Fruit fly (Drosophila melanogaster) whole organism, embryonic: ENCODE data around the gene PCID2.

Source experiments
- Abd-B ChIP-seq: fragments of 200-800 bp; sonication (Bioruptor generic); optimal IDR thresholded peaks from 2 replicates; lab custom pipeline; 2018; ENCODE audit warnings: missing biosample characterization, mild to moderate bottlenecking, missing genetic modification characterization, moderate library complexity
- Aef1 ChIP-seq: fragments of 200-800 bp; sonication (Bioruptor generic); IDR thresholded peaks from 3 replicates; pipeline ENCODE4 v1.3.6; 2022; ENCODE audit warnings: missing biosample characterization, missing genetic modification characterization
- BtbVII ChIP-seq: fragments of 200-800 bp; sonication (Bioruptor generic); optimal IDR thresholded peaks from 3 replicates; lab custom pipeline; 2017; ENCODE audit warnings: missing biosample characterization, mild to moderate bottlenecking, missing genetic modification characterization
- CG11560 ChIP-seq: fragments of 200-800 bp; sonication (Bioruptor generic); IDR thresholded peaks from 3 replicates; pipeline ENCODE4 v1.3.6; 2022; ENCODE audit warnings: missing biosample characterization, missing genetic modification characterization
- CG12219 ChIP-seq: fragments of 200-800 bp; sonication (Bioruptor generic); optimal IDR thresholded peaks from 3 replicates; lab custom pipeline; 2018; ENCODE audit warnings: missing biosample characterization, mild to moderate bottlenecking, missing genetic modification characterization
- CG12942 ChIP-seq: fragments of 200-800 bp; sonication (Bioruptor generic); optimal IDR thresholded peaks from 3 replicates; lab custom pipeline; 2016; ENCODE audit warnings: missing biosample characterization, missing genetic modification characterization
- CG15479 ChIP-seq: fragments of 200-800 bp; sonication (Bioruptor generic); optimal IDR thresholded peaks from 3 replicates; lab custom pipeline; 2019; ENCODE audit warnings: missing biosample characterization, mild to moderate bottlenecking, missing genetic modification characterization, moderate library complexity
- CG1647 ChIP-seq: fragments of 200-800 bp; sonication (Bioruptor generic); optimal IDR thresholded peaks from 3 replicates; lab custom pipeline; 2016; ENCODE audit warnings: missing biosample characterization, missing genetic modification characterization
- CG16815 ChIP-seq: fragments of 200-800 bp; sonication (Bioruptor generic); optimal IDR thresholded peaks from 3 replicates; lab custom pipeline; 2017; ENCODE audit warnings: missing biosample characterization, mild to moderate bottlenecking, missing genetic modification characterization
- CG17385 ChIP-seq: fragments of 200-800 bp; sonication (Bioruptor generic); optimal IDR thresholded peaks from 3 replicates; lab custom pipeline; 2018; ENCODE audit warnings: missing biosample characterization, mild to moderate bottlenecking, missing genetic modification characterization
- CG18764 ChIP-seq: fragments of 200-800 bp; sonication (Bioruptor generic); optimal IDR thresholded peaks from 3 replicates; lab custom pipeline; 2016; ENCODE audit warnings: missing biosample characterization, missing genetic modification characterization
- CG2678 ChIP-seq: fragments of 200-800 bp; sonication (Bioruptor generic); optimal IDR thresholded peaks from 3 replicates; lab custom pipeline; 2019; ENCODE audit warnings: missing biosample characterization, mild to moderate bottlenecking, missing genetic modification characterization, moderate library complexity
- CG30020 ChIP-seq: fragments of 200-800 bp; optimal IDR thresholded peaks from 2 replicates; lab custom pipeline; 2019; ENCODE audit warnings: missing biosample characterization, mild to moderate bottlenecking, missing genetic modification characterization, moderate library complexity
- CG31388 ChIP-seq: fragments of 200-800 bp; sonication (Bioruptor generic); optimal IDR thresholded peaks from 2 replicates; lab custom pipeline; 2016; ENCODE audit warnings: missing biosample characterization, missing genetic modification characterization
- CG32767 ChIP-seq: fragments of 200-800 bp; sonication (Bioruptor generic); IDR thresholded peaks from 2 replicates; pipeline ENCODE4 v1.3.6; 2022; ENCODE audit warnings: missing biosample characterization, missing genetic modification characterization
- CG32772 ChIP-seq: fragments of 200-800 bp; sonication (Bioruptor generic); IDR thresholded peaks from 2 replicates; pipeline ENCODE4 v1.3.6; 2022; ENCODE audit warnings: missing biosample characterization, missing genetic modification characterization
- CG34422 ChIP-seq: fragments of 200-800 bp; sonication (Bioruptor generic); IDR thresholded peaks from 3 replicates; pipeline ENCODE4 v1.3.6; 2022; ENCODE audit warnings: missing biosample characterization, missing genetic modification characterization
- CG3838 ChIP-seq: fragments of 200-800 bp; sonication (Bioruptor generic); optimal IDR thresholded peaks from 3 replicates; lab custom pipeline; 2016; ENCODE audit warnings: missing biosample characterization, missing genetic modification characterization
- CG4328 ChIP-seq: fragments of 200-800 bp; sonication (Bioruptor generic); optimal IDR thresholded peaks from 3 replicates; lab custom pipeline; 2017; ENCODE audit warnings: missing biosample characterization, missing genetic modification reagents, missing genetic modification characterization
- CG4424 ChIP-seq: fragments of 200-800 bp; sonication (Bioruptor generic); optimal IDR thresholded peaks from 3 replicates; lab custom pipeline; 2016; ENCODE audit warnings: missing biosample characterization, missing genetic modification characterization
- CG4730 ChIP-seq: fragments of 200-800 bp; sonication (Bioruptor generic); IDR thresholded peaks from 2 replicates; pipeline ENCODE4 v1.3.6; 2022; ENCODE audit warnings: missing biosample characterization, missing genetic modification characterization
- CG4854 ChIP-seq: fragments of 200-800 bp; sonication (Bioruptor generic); optimal IDR thresholded peaks from 2 replicates; lab custom pipeline; 2016; ENCODE audit warnings: missing biosample characterization, missing genetic modification characterization, inconsistent platforms
- CG8290 ChIP-seq, 3 experiments: fragments of 200-800 bp; sonication (Bioruptor generic); optimal IDR thresholded peaks; 2 replicates each; lab custom pipeline; 2016 to 2019; ENCODE audit warnings: missing biosample characterization in 3 of 3, missing genetic modification characterization in 3 of 3, mild to moderate bottlenecking in 2 of 3, moderate library complexity in 1 of 3
- CG8359 ChIP-seq: fragments of 200-800 bp; sonication (Bioruptor generic); optimal IDR thresholded peaks from 2 replicates; lab custom pipeline; 2017; ENCODE audit warnings: missing biosample characterization, mild to moderate bottlenecking, missing genetic modification characterization, borderline replicate concordance
- CG9437 ChIP-seq: fragments of 200-800 bp; sonication (Bioruptor generic); optimal IDR thresholded peaks from 2 replicates; lab custom pipeline; 2018; ENCODE audit warnings: missing biosample characterization, mild to moderate bottlenecking, missing genetic modification characterization
- CkIIα-i1 ChIP-seq: fragments of 200-800 bp; sonication (Bioruptor generic); IDR thresholded peaks from 2 replicates; pipeline ENCODE4 v1.3.6; 2022; ENCODE audit warnings: missing biosample characterization, missing genetic modification characterization
- Dip3 ChIP-seq: fragments of 200-800 bp; sonication (Bioruptor generic); optimal IDR thresholded peaks from 3 replicates; lab custom pipeline; 2016; ENCODE audit warnings: missing biosample characterization, missing genetic modification characterization
- HLHmδ ChIP-seq: fragments of 200-800 bp; sonication (Bioruptor generic); optimal IDR thresholded peaks from 2 replicates; lab custom pipeline; 2018; ENCODE audit warnings: missing biosample characterization, mild to moderate bottlenecking, missing genetic modification characterization, moderate library complexity
- Poxn ChIP-seq: fragments of 200-800 bp; sonication (Bioruptor generic); IDR thresholded peaks from 2 replicates; pipeline ENCODE4 v1.3.6; 2022; ENCODE audit warnings: missing biosample characterization, missing genetic modification characterization
- Stat92E ChIP-seq, 3 experiments: fragments of >200 bp in 2 of 3; fragments of 200-800 bp in 1 of 3; sonication (Bioruptor generic) in 1 of 3; optimal IDR thresholded peaks; 2 replicates each; lab custom pipeline; 2017 to 2019; ENCODE audit warnings: missing biosample characterization in 3 of 3, missing genetic modification characterization in 3 of 3, mild to moderate bottlenecking in 1 of 3, moderate library complexity in 1 of 3
- btn ChIP-seq: fragments of 200-800 bp; sonication (Bioruptor generic); optimal IDR thresholded peaks from 2 replicates; lab custom pipeline; 2016; ENCODE audit warnings: missing biosample characterization, missing genetic modification characterization
- ems ChIP-seq: fragments of 200-800 bp; sonication (Bioruptor generic); optimal IDR thresholded peaks from 3 replicates; lab custom pipeline; 2016; ENCODE audit warnings: missing biosample characterization, missing genetic modification characterization
- gcm ChIP-seq: fragments of 200-800 bp; sonication (Bioruptor generic); optimal IDR thresholded peaks from 2 replicates; lab custom pipeline; 2019; ENCODE audit warnings: missing biosample characterization, mild to moderate bottlenecking, missing genetic modification characterization, moderate library complexity
- gem ChIP-seq: fragments of 200-800 bp; sonication (Bioruptor generic); optimal IDR thresholded peaks from 2 replicates; lab custom pipeline; 2019; ENCODE audit warnings: missing biosample characterization, mild to moderate bottlenecking, missing genetic modification characterization, moderate library complexity
- grau ChIP-seq: fragments of 200-800 bp; optimal IDR thresholded peaks from 3 replicates; lab custom pipeline; 2019; ENCODE audit warnings: missing biosample characterization, mild to moderate bottlenecking, missing genetic modification characterization, moderate library complexity
- hth ChIP-seq: fragments of >200 bp; optimal IDR thresholded peaks from 2 replicates; lab custom pipeline; 2017; ENCODE audit warnings: inconsistent platforms
- ind ChIP-seq: fragments of 200-800 bp; sonication (Bioruptor generic); optimal IDR thresholded peaks from 3 replicates; lab custom pipeline; 2016; ENCODE audit warnings: missing biosample characterization, missing genetic modification characterization
- kay ChIP-seq: fragments of 200-800 bp; sonication (Bioruptor generic); optimal IDR thresholded peaks from 2 replicates; lab custom pipeline; 2016; ENCODE audit warnings: missing biosample characterization, missing genetic modification characterization
- lov ChIP-seq, 2 experiments: fragments of 200-800 bp in 1 of 2; fragments of >200 bp in 1 of 2; sonication (Bioruptor generic) in 1 of 2; IDR thresholded peaks in 1 of 2; optimal IDR thresholded peaks in 1 of 2; 2 replicates in 1 of 2; 3 replicates in 1 of 2; pipeline versions ENCODE4 v1.3.6 to Lab custom; 2017 to 2022; ENCODE audit warnings: missing biosample characterization in 1 of 2, missing genetic modification characterization in 1 of 2
- phol ChIP-seq: fragments of 200-800 bp; sonication (Bioruptor generic); optimal IDR thresholded peaks from 3 replicates; lab custom pipeline; 2018; ENCODE audit warnings: missing biosample characterization, mild to moderate bottlenecking, missing genetic modification characterization, moderate library complexity
- ro ChIP-seq: fragments of 200-800 bp; sonication (Bioruptor generic); IDR thresholded peaks from 2 replicates; pipeline ENCODE4 v1.3.6; 2022; ENCODE audit warnings: missing biosample characterization, missing genetic modification characterization
- shn ChIP-seq: fragments of 200-800 bp; sonication (Bioruptor generic); optimal IDR thresholded peaks from 3 replicates; lab custom pipeline; 2016; ENCODE audit warnings: missing biosample characterization, missing genetic modification characterization
- stwl ChIP-seq: fragments of 200-800 bp; sonication (Bioruptor generic); optimal IDR thresholded peaks from 3 replicates; lab custom pipeline; 2018; ENCODE audit warnings: missing biosample characterization, mild to moderate bottlenecking, missing genetic modification characterization, moderate library complexity
- tll ChIP-seq, 2 experiments: fragments of 200-800 bp in 1 of 2; fragments of >200 bp in 1 of 2; sonication (Bioruptor generic) in 1 of 2; optimal IDR thresholded peaks; 2 replicates each; lab custom pipeline; 2017 to 2019; ENCODE audit warnings: missing biosample characterization in 2 of 2, missing genetic modification characterization in 2 of 2, mild to moderate bottlenecking in 1 of 2, moderate library complexity in 1 of 2
- trem ChIP-seq: fragments of 200-800 bp; optimal IDR thresholded peaks from 3 replicates; lab custom pipeline; 2019; ENCODE audit warnings: missing biosample characterization, mild to moderate bottlenecking, missing genetic modification characterization, moderate library complexity
- tup ChIP-seq: fragments of 200-800 bp; sonication (Bioruptor generic); optimal IDR thresholded peaks from 2 replicates; lab custom pipeline; 2016; ENCODE audit warnings: missing biosample characterization, mild to moderate bottlenecking, missing genetic modification characterization, moderate library complexity
- unpg ChIP-seq: fragments of 200-800 bp; sonication (Bioruptor generic); optimal IDR thresholded peaks from 3 replicates; lab custom pipeline; 2018; ENCODE audit warnings: missing biosample characterization, mild to moderate bottlenecking, missing genetic modification characterization, moderate library complexity
- zf30C ChIP-seq: fragments of 200-800 bp; sonication (Bioruptor generic); optimal IDR thresholded peaks from 3 replicates; lab custom pipeline; 2018; ENCODE audit warnings: missing biosample characterization, mild to moderate bottlenecking, missing genetic modification characterization

The PCID2 gene

dm6 chr3L:11587720-11588580 is 38.3 kb upstream of the PCID2 start, which contains the start of gene rt (continued):
- no peak for TF ChIP-seq tll (GFP tag; optimal IDR thresholded peaks at IDR 0.05; lab: Kevin White, UChicago)
- peak; percentile 68 for TF ChIP-seq CG2678 (tag; lab: Kevin White, UChicago)
- peak; percentile 50 for TF ChIP-seq CG17385 (GFP tag; lab: Kevin White, UChicago)
- no peak for TF ChIP-seq CG31388 (GFP tag; lab: Kevin White, UChicago)
- peak; percentile 31 for TF ChIP-seq stwl (tag; lab: Kevin White, UChicago)
- TF ChIP-seq HLHmδ (GFP tag; lab: Kevin White, UChicago) = no peak
- no peak for TF ChIP-seq lov (optimal IDR thresholded peaks at IDR 0.05; lab: Kevin White, UChicago)
- no peak for TF ChIP-seq lov (GFP tag; IDR thresholded peaks at IDR 0.05; lab: Robert Waterston, UW)
- TF ChIP-seq CG32772 (GFP tag; lab: Robert Waterston, UW) = 0 out of 2 replicates have a peak, but pooled peaks have one; percentile 27
- no peak for TF ChIP-seq Aef1 (GFP tag; lab: Robert Waterston, UW)
- TF ChIP-seq BtbVII = no peak
- TF ChIP-seq gcm (GFP tag; lab: Kevin White, UChicago) = peak; percentile 68
- peak; percentile 4 for TF ChIP-seq CG4854
- peak; percentile 71 for TF ChIP-seq unpg (GFP tag; lab: Kevin White, UChicago)
- no peak for TF ChIP-seq btn
- TF ChIP-seq Dip3 (GFP tag; lab: Kevin White, UChicago) = no peak
- peak; percentile 28; the same call in 1 of the 3 replicates for TF ChIP-seq CG34422 (GFP tag; lab: Robert Waterston, UW)
- TF ChIP-seq CG30020 (tag; lab: Kevin White, UChicago) = peak; percentile 39
- no peak for TF ChIP-seq CG11560 (tag; lab: Robert Waterston, UW)
- TF ChIP-seq CG18764 (GFP tag; lab: Kevin White, UChicago) = peak; percentile 36
- no peak for TF ChIP-seq CG4328 (GFP tag; lab: Kevin White, UChicago)
- TF ChIP-seq zf30C (GFP tag; lab: Kevin White, UChicago) = no peak
- TF ChIP-seq hth (lab: Kevin White, UChicago) = no peak
- TF ChIP-seq CG12219 (GFP tag; lab: Kevin White, UChicago) = peak; percentile 46
- no peak for TF ChIP-seq tup
- TF ChIP-seq CkIIα-i1 (GFP tag; lab: Robert Waterston, UW) = no peak
- peak; percentile 61 for TF ChIP-seq trem (tag; lab: Kevin White, UChicago)
- TF ChIP-seq Stat92E (GFP tag; optimal IDR thresholded peaks at IDR 0.05; lab: Kevin White, UChicago) = no peak
- peak; percentile 37 for TF ChIP-seq CG8359 (GFP tag; lab: Kevin White, UChicago)
- peak; percentile 47 for TF ChIP-seq ind
- TF ChIP-seq Poxn (GFP tag; lab: Robert Waterston, UW) = no peak
- TF ChIP-seq CG12942 (GFP tag; lab: Kevin White, UChicago) = no peak
- TF ChIP-seq ems (GFP tag; lab: Kevin White, UChicago) = peak; percentile 27
- TF ChIP-seq CG1647 (GFP tag; lab: Kevin White, UChicago) = no peak
- TF ChIP-seq CG8290 (GFP tag; optimal IDR thresholded peaks at IDR 0.05; lab: Kevin White, UChicago) = peak; percentile 25
- TF ChIP-seq CG8290 (tag; optimal IDR thresholded peaks at IDR 0.05; lab: Kevin White, UChicago) = no peak
- peak; percentile 66 for TF ChIP-seq CG4424 (GFP tag; lab: Kevin White, UChicago)
- TF ChIP-seq CG15479 (GFP tag; lab: Kevin White, UChicago) = no peak
- no peak for TF ChIP-seq CG3838
- TF ChIP-seq phol = peak; percentile 78
- peak; percentile 21 for TF ChIP-seq CG9437 (GFP tag; lab: Kevin White, UChicago)
- no peak for TF ChIP-seq ro (GFP tag; lab: Robert Waterston, UW)
- TF ChIP-seq CG4730 (GFP tag; lab: Robert Waterston, UW) = no peak
- TF ChIP-seq kay (GFP tag; lab: Kevin White, UChicago) = no peak
- TF ChIP-seq grau (tag; lab: Kevin White, UChicago) = peak; percentile 62
- peak; percentile 79 for TF ChIP-seq gem (tag; lab: Kevin White, UChicago)
- TF ChIP-seq shn = no peak
- TF ChIP-seq Abd-B = no peak
- peak; percentile 56 for TF ChIP-seq CG16815 (GFP tag; lab: Kevin White, UChicago)
- peak; percentile 50; the same call in 1 of the 2 replicates for TF ChIP-seq CG32767 (GFP tag; lab: Robert Waterston, UW)
